Worm (Caenorhabditis elegans): Measurements from ENCODE around the gene T05G5.4.

- no peak for TF ChIP-seq hmg-4 (GFP tag; optimal IDR thresholded peaks at IDR 0.05)
- no peak for TF ChIP-seq ama-1 (optimal IDR thresholded peaks at IDR 0.05)
- TF ChIP-seq hmbx-1 (tag; optimal IDR thresholded peaks at IDR 0.05), result no peak
- no peak for TF ChIP-seq aly-1 (tag; optimal IDR thresholded peaks at IDR 0.05)
- TF ChIP-seq scrt-1 (GFP tag; IDR thresholded peaks at IDR 0.05), result 0 out of 2 replicates have a peak, but pooled peaks have one; percentile 68
- TF ChIP-seq sea-1 (GFP tag; conservative IDR thresholded peaks at IDR 0.05), result no peak
- no peak for TF ChIP-seq F13C5.2 (tag; optimal IDR thresholded peaks at IDR 0.05)
Observed at ce11 chrIII:9703747-9704605, 44.8 kb upstream of the T05G5.4 start.

Measured in whole organism, early embryonic.